Fruit fly (Drosophila melanogaster): Measurements from ENCODE around the gene CG10713.
A peak's percentile ranks its signal among the peaks of the same experiment; 100 is the strongest.

The CG10713 gene

DNA sequence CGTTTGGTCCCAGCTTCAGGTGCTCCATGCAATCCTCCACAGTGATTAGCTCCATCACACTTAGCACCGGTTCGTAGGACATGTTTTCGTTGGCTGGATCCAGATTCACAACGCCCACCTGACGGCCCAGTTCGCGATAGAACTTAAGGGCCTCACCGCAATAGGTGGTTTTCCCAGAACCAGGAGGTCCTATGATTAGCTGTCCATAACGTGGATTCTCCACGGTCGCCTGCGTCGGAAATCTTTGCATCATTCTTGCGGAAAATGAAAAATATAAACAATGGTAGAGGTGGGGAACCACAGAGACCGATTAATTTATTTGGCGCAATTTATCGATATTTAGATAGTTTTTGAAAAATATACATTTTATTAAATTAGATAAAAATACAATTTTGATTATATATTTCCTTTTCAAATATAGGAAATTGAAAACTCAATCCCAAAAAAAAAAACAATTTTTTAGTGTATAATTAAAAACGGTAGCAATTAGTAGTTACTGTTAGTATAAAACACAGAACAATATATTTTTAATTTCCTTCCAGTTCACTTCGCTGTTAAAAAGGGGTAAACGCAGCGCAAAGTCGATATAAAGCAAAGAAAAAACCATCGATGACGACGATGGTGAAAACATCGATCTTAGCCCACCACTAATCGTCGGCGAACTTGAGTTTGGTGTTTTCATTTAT is 22.7 kb downstream of the CG10713 start, which contains the start of the genes CG10222 and flr (continued):
- TF ChIP-seq odd (GFP tag; optimal IDR thresholded peaks at IDR 0.05) (no peak), Dll (GFP tag; IDR thresholded peaks at IDR 0.05; ENCODE audit: partially characterized antibody) (peak; percentile 85), dpn (GFP tag; optimal IDR thresholded peaks at IDR 0.05) (no peak), Lpt (GFP tag; optimal IDR thresholded peaks at IDR 0.05) (no peak), zfh2 (GFP tag; optimal IDR thresholded peaks at IDR 0.05) (no peak), CG12391 (tag; optimal IDR thresholded peaks at IDR 0.05) (peak; percentile 42), CkIIα-i1 (GFP tag; IDR thresholded peaks at IDR 0.05) (no peak), ems (GFP tag; optimal IDR thresholded peaks at IDR 0.05) (no peak), chinmo (GFP tag; IDR thresholded peaks at IDR 0.05; ENCODE audit: partially characterized antibody) (no peak), CG12744 (GFP tag; optimal IDR thresholded peaks at IDR 0.05) (no peak), mirr (GFP tag; optimal IDR thresholded peaks at IDR 0.05) (no peak), PHDP (tag; optimal IDR thresholded peaks at IDR 0.05) (no peak), CG30431 (GFP tag; optimal IDR thresholded peaks at IDR 0.05) (no peak), CG16813 (GFP tag; IDR thresholded peaks at IDR 0.05; ENCODE audit: partially characterized antibody) (peak; percentile 75), chn (GFP tag; optimal IDR thresholded peaks at IDR 0.05) (no peak), zen (tag; optimal IDR thresholded peaks at IDR 0.05) (peak; percentile 10), shn (GFP tag; optimal IDR thresholded peaks at IDR 0.05) (no peak), CG3995 (GFP tag; optimal IDR thresholded peaks at IDR 0.05) (peak; percentile 17), GATAe (GFP tag; conservative IDR thresholded peaks at IDR 0.05) (no peak), CG10543 (GFP tag; optimal IDR thresholded peaks at IDR 0.05) (peak; percentile 30), Dref (GFP tag; IDR thresholded peaks at IDR 0.05) (peak; percentile 76), CG6854 (GFP tag; optimal IDR thresholded peaks at IDR 0.05) (no peak), CG18764 (GFP tag; optimal IDR thresholded peaks at IDR 0.05) (no peak), Ravus (GFP tag; IDR thresholded peaks at IDR 0.05) (no peak), Hsf (GFP tag; optimal IDR thresholded peaks at IDR 0.05) (no peak), CG31441 (GFP tag; IDR thresholded peaks at IDR 0.05) (peak; percentile 45; the same call in 1 of the 2 replicates), Opbp (GFP tag; IDR thresholded peaks at IDR 0.05; ENCODE audit: partially characterized antibody) (peak; percentile 74), HmgZ (tag; optimal IDR thresholded peaks at IDR 0.05) (no peak), CG12104 (GFP tag; optimal IDR thresholded peaks at IDR 0.05) (peak; percentile 20), CG9932 (GFP tag; IDR thresholded peaks at IDR 0.05) (peak; percentile 56), tna (GFP tag; IDR thresholded peaks at IDR 0.05; ENCODE audit: partially characterized antibody) (peak; percentile 22; the same call in 1 of the 2 replicates), CG15011 (GFP tag; optimal IDR thresholded peaks at IDR 0.05) (no peak), CG12942 (GFP tag; optimal IDR thresholded peaks at IDR 0.05) (no peak), CG7963 (GFP tag; IDR thresholded peaks at IDR 0.05; ENCODE audit: partially characterized antibody) (0 out of 3 replicates have a peak, but pooled peaks have one; percentile 44), psq (GFP tag; optimal IDR thresholded peaks at IDR 0.05) (no peak), pita (GFP tag; optimal IDR thresholded peaks at IDR 0.05) (no peak), en (GFP tag; optimal IDR thresholded peaks at IDR 0.05) (no peak), Stat92E (GFP tag; optimal IDR thresholded peaks at IDR 0.05) (no peak), CG2120 (GFP tag; optimal IDR thresholded peaks at IDR 0.05) (peak; percentile 6), repo (GFP tag; optimal IDR thresholded peaks at IDR 0.05) (no peak), CG18011 (GFP tag; optimal IDR thresholded peaks at IDR 0.05) (no peak), Sox100B (GFP tag; optimal IDR thresholded peaks at IDR 0.05) (no peak), CG2202 (tag; optimal IDR thresholded peaks at IDR 0.05) (no peak), ttk (GFP tag; IDR thresholded peaks at IDR 0.05) (no peak), YL-1 (GFP tag; optimal IDR thresholded peaks at IDR 0.05) (peak; percentile 1), CG6791 (GFP tag; IDR thresholded peaks at IDR 0.05; ENCODE audit: partially characterized antibody) (peak; percentile 75; the same call in 2 of the 3 replicates), CG6654 (GFP tag; optimal IDR thresholded peaks at IDR 0.05) (no peak), CG10267 (tag; optimal IDR thresholded peaks at IDR 0.05) (peak; percentile 42), tgo (GFP tag; IDR thresholded peaks at IDR 0.05) (no peak)
